Worm (Caenorhabditis elegans) whole organism, L1 larva: ENCODE data around the gene rsks-1.

Experiments
- C16A3.4 ChIP-seq: fragments of 150-350 bp; optimal IDR thresholded peaks from 2 replicates; lab custom pipeline; 2014; ENCODE audit warnings: missing biosample characterization, missing genetic modification characterization
- C34B4.2 ChIP-seq: sonication (generic microtip); optimal IDR thresholded peaks from 2 replicates; lab custom pipeline; 2017; ENCODE audit warnings: mild to moderate bottlenecking, missing genetic modification characterization, missing compliant biosample characterization
- aha-1 ChIP-seq: fragments of 150-350 bp; optimal IDR thresholded peaks from 2 replicates; lab custom pipeline; 2014; ENCODE audit warnings: missing biosample characterization, missing genetic modification characterization
- ama-1 ChIP-seq: fragments of 150-350 bp; optimal IDR thresholded peaks from 2 replicates; lab custom pipeline; 2014
- ceh-82 ChIP-seq, 3 experiments: fragments of 150-350 bp in 1 of 3; sonication (generic microtip) in 2 of 3; optimal IDR thresholded peaks; 2 replicates each; lab custom pipeline; 2014 to 2017; ENCODE audit warnings: missing biosample characterization in 3 of 3, missing genetic modification characterization in 3 of 3
- dpl-1 ChIP-seq, 3 experiments: fragments of 150-350 bp in 2 of 3; sonication (generic microtip) in 1 of 3; optimal IDR thresholded peaks; 2 replicates each; lab custom pipeline; 2014 to 2017; ENCODE audit warnings: missing biosample characterization in 3 of 3, missing genetic modification characterization in 3 of 3, missing genetic modification reagents in 3 of 3
- dsc-1 ChIP-seq: sonication (generic microtip); optimal IDR thresholded peaks from 2 replicates; lab custom pipeline; 2016; ENCODE audit warnings: mild to moderate bottlenecking, missing genetic modification characterization, missing compliant biosample characterization
- efl-1 ChIP-seq, 4 experiments: fragments of 150-350 bp; optimal IDR thresholded peaks in 3 of 4; peaks in 1 of 4; 1 replicate in 1 of 4; 2 replicates in 3 of 4; lab custom pipeline; 2014; ENCODE audit warnings: missing biosample characterization in 2 of 4, missing genetic modification characterization in 2 of 4, missing genetic modification reagents in 2 of 4
- egl-13 ChIP-seq: sonication (generic microtip); optimal IDR thresholded peaks from 2 replicates; lab custom pipeline; 2016; ENCODE audit warnings: missing genotype, missing genetic modification reagents, missing genetic modification characterization, missing compliant biosample characterization
- egl-27 ChIP-seq, 2 experiments: fragments of 150-350 bp in 1 of 2; sonication (generic microtip); optimal IDR thresholded peaks; 3 replicates each; lab custom pipeline; 2017 to 2018; ENCODE audit warnings: missing biosample characterization in 2 of 2, missing genetic modification characterization in 2 of 2, missing genetic modification reagents in 2 of 2
- fkh-10 ChIP-seq: sonication (generic microtip); optimal IDR thresholded peaks from 2 replicates; lab custom pipeline; 2017; ENCODE audit warnings: missing biosample characterization, missing genetic modification reagents, missing genetic modification characterization
- fkh-4 ChIP-seq: sonication (generic microtip); optimal IDR thresholded peaks from 2 replicates; lab custom pipeline; 2016; ENCODE audit warnings: missing compliant biosample characterization, missing genetic modification characterization, borderline replicate concordance
- fkh-8 ChIP-seq: sonication (generic microtip); optimal IDR thresholded peaks from 2 replicates; lab custom pipeline; 2016; ENCODE audit warnings: mild to moderate bottlenecking, missing genetic modification characterization, missing compliant biosample characterization
- grh-1 ChIP-seq: fragments of 200-800 bp; sonication (Bioruptor generic); IDR thresholded peaks from 2 replicates; pipeline ENCODE4 v1.3.6; 2022; ENCODE audit warnings: missing genetic modification reagents, missing genetic modification characterization, missing compliant biosample characterization
- isw-1 ChIP-seq: fragments of 200-800 bp; sonication (Bioruptor generic); IDR thresholded peaks from 2 replicates; pipeline ENCODE4 v1.3.6; 2022; ENCODE audit warnings: missing genetic modification characterization, missing compliant biosample characterization
- jun-1 ChIP-seq: fragments of 150-350 bp; optimal IDR thresholded peaks from 2 replicates; lab custom pipeline; 2014; ENCODE audit warnings: missing biosample characterization, missing genetic modification reagents, missing genetic modification characterization
- lin-35 ChIP-seq, 2 experiments: fragments of 150-350 bp; optimal IDR thresholded peaks; 2 replicates each; lab custom pipeline; 2014; ENCODE audit warnings: missing biosample characterization in 2 of 2, missing genetic modification characterization in 2 of 2, missing genetic modification reagents in 2 of 2
- lir-3 ChIP-seq: sonication (generic microtip); optimal IDR thresholded peaks from 2 replicates; lab custom pipeline; 2016; ENCODE audit warnings: mild to moderate bottlenecking, missing genetic modification characterization, moderate library complexity, missing compliant biosample characterization; ENCODE audit not compliant: poor library complexity
- lsy-2 ChIP-seq, 2 experiments: fragments of 150-350 bp; optimal IDR thresholded peaks; 2 replicates each; lab custom pipeline; 2014; ENCODE audit warnings: missing biosample characterization in 2 of 2, missing genetic modification characterization in 2 of 2
- mef-2 ChIP-seq: fragments of 150-350 bp; optimal IDR thresholded peaks from 2 replicates; lab custom pipeline; 2014; ENCODE audit warnings: missing biosample characterization, missing genetic modification characterization
- mep-1 ChIP-seq: fragments of 150-350 bp; optimal IDR thresholded peaks from 2 replicates; lab custom pipeline; 2014; ENCODE audit warnings: missing biosample characterization, missing genetic modification characterization
- nhr-12 ChIP-seq: sonication (generic microtip); optimal IDR thresholded peaks from 2 replicates; lab custom pipeline; 2017; ENCODE audit warnings: missing biosample characterization, missing genetic modification characterization
- nhr-19 ChIP-seq: fragments of 200-800 bp; sonication (Bioruptor generic); conservative IDR thresholded peaks from 2 replicates; pipeline ENCODE4 v1.3.6; 2022; ENCODE audit warnings: missing genetic modification characterization, missing compliant biosample characterization
- nhr-237 ChIP-seq: fragments of 150-350 bp; optimal IDR thresholded peaks from 2 replicates; lab custom pipeline; 2014; ENCODE audit warnings: missing biosample characterization, missing genetic modification characterization
- nhr-28 ChIP-seq: fragments of 150-350 bp; optimal IDR thresholded peaks from 2 replicates; lab custom pipeline; 2014; ENCODE audit warnings: missing biosample characterization, missing genetic modification characterization
- nhr-47 ChIP-seq: sonication (generic microtip); optimal IDR thresholded peaks from 2 replicates; lab custom pipeline; 2016; ENCODE audit warnings: mild to moderate bottlenecking, missing genetic modification characterization, moderate library complexity, missing compliant biosample characterization
- nhr-85 ChIP-seq: sonication (generic microtip); peaks from one replicate; lab custom pipeline; 2016; ENCODE audit warnings: missing genetic modification characterization, inconsistent platforms, missing compliant biosample characterization
- pag-3 ChIP-seq: sonication (generic microtip); optimal IDR thresholded peaks from 2 replicates; lab custom pipeline; 2017; ENCODE audit warnings: missing genetic modification characterization, mild to moderate bottlenecking, missing compliant biosample characterization, antibody characterized with exemption, borderline replicate concordance; ENCODE audit not compliant: insufficient read depth
- pax-3 ChIP-seq: fragments of 200-800 bp; sonication (Bioruptor generic); optimal IDR thresholded peaks from 2 replicates; lab custom pipeline; 2018; ENCODE audit warnings: mild to moderate bottlenecking, missing genetic modification characterization, moderate library complexity, missing compliant biosample characterization
- pqm-1 ChIP-seq: sonication (generic microtip); optimal IDR thresholded peaks from 3 replicates; lab custom pipeline; 2017; ENCODE audit warnings: missing biosample characterization, missing genetic modification characterization
- rnt-1 ChIP-seq: sonication (generic microtip); optimal IDR thresholded peaks from 2 replicates; lab custom pipeline; 2016; ENCODE audit warnings: mild to moderate bottlenecking, missing genetic modification characterization, moderate library complexity, missing compliant biosample characterization
- skn-1 ChIP-seq: fragments of 150-350 bp; optimal IDR thresholded peaks from 2 replicates; lab custom pipeline; 2014; ENCODE audit warnings: missing biosample characterization, missing genetic modification characterization
- snu-23 ChIP-seq: sonication (generic microtip); optimal IDR thresholded peaks from 2 replicates; lab custom pipeline; 2016; ENCODE audit warnings: missing genetic modification characterization, missing compliant biosample characterization
- sox-4 ChIP-seq: sonication (generic microtip); optimal IDR thresholded peaks from 2 replicates; lab custom pipeline; 2016; ENCODE audit warnings: missing genetic modification characterization, missing compliant biosample characterization
- swsn-7 ChIP-seq: sonication (generic microtip); optimal IDR thresholded peaks from 2 replicates; lab custom pipeline; 2016; ENCODE audit warnings: missing genetic modification characterization, missing compliant biosample characterization
- tbx-2 ChIP-seq: sonication (generic microtip); optimal IDR thresholded peaks from 2 replicates; lab custom pipeline; 2016; ENCODE audit warnings: missing genetic modification characterization, missing compliant biosample characterization
- unc-130 ChIP-seq: fragments of 150-350 bp; optimal IDR thresholded peaks from 2 replicates; lab custom pipeline; 2017; ENCODE audit warnings: missing biosample characterization, missing genetic modification characterization, inconsistent platforms
- unc-30 ChIP-seq: sonication (generic microtip); optimal IDR thresholded peaks from 2 replicates; lab custom pipeline; 2017; ENCODE audit warnings: missing biosample characterization, missing genetic modification characterization
- unc-86 ChIP-seq: sonication (generic microtip); optimal IDR thresholded peaks from 2 replicates; lab custom pipeline; 2016; ENCODE audit warnings: missing genetic modification characterization, missing compliant biosample characterization
- vab-15 ChIP-seq: sonication (generic microtip); optimal IDR thresholded peaks from 2 replicates; lab custom pipeline; 2017; ENCODE audit warnings: missing genotype, mild to moderate bottlenecking, missing genetic modification characterization, missing compliant biosample characterization
- xbp-1 ChIP-seq: sonication (generic microtip); optimal IDR thresholded peaks from 2 replicates; lab custom pipeline; 2016; ENCODE audit warnings: missing genetic modification characterization, missing compliant biosample characterization
- zip-4 ChIP-seq: fragments of 200-800 bp; sonication (Bioruptor generic); optimal IDR thresholded peaks from 2 replicates; lab custom pipeline; 2018; ENCODE audit warnings: mild to moderate bottlenecking, missing genetic modification characterization, moderate library complexity, missing compliant biosample characterization
- ztf-11 ChIP-seq, 2 experiments: sonication (generic microtip); optimal IDR thresholded peaks; 2 replicates each; lab custom pipeline; 2016 to 2017; ENCODE audit warnings: missing genetic modification characterization in 2 of 2, missing biosample characterization in 1 of 2, missing compliant biosample characterization in 1 of 2
- ztf-4 ChIP-seq: fragments of 150-350 bp; optimal IDR thresholded peaks from 2 replicates; lab custom pipeline; 2014; ENCODE audit warnings: missing biosample characterization, missing genetic modification characterization

Gene rsks-1

DNA sequence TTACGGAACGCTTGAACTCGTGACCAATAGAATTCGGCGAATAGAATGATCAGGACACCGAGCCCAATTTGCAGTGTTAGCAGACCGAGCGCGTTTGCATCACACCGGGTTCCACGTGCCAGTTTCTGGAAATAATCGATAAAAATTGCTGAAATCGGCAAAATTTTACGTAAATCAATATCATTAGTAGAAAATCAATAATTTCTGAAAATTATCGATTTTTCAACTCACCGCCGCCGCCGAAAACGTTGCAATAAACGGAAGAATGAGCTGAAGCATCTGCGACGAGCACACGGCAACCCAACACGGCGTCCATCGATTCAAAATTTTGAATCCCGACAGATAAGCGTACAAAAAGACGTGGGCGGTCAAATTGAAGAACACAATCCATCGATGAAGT lies 14.3 kb upstream of the rsks-1 start:
- TF ChIP-seq ama-1: no peak
- TF ChIP-seq rnt-1 (tag; lab: Kevin White, UChicago): peak; percentile 3

DNA sequence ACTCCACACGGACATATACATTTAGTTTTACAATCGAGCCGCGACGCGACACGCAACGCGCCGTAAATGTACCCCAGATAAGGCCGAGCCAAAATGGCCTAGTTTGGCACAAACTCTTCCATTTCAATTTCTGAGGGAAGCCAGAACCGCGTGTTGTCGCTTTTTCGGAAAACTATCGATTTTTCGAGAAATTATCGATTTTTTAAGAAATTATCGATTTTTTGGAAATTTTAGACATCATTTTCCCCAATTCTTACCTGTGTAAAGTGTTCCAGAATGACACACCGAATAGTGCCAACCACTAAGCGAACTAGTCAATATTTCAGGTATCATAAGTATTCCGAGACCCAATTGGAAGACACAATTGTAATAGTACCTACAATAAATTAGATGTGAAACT lies 13.5 kb upstream of the rsks-1 start:
- TF ChIP-seq pag-3 (tag; lab: Kevin White, UChicago) (no peak), egl-27 (tag; optimal IDR thresholded peaks at IDR 0.05; lab: Kevin White, UChicago) (no peak), zip-4 (no peak), aha-1 (tag; lab: Kevin White, UChicago) (no peak), fkh-8 (tag; lab: Kevin White, UChicago) (no peak), nhr-237 (tag; lab: Kevin White, UChicago) (no peak), dpl-1 (GFP tag; optimal IDR thresholded peaks at IDR 0.05; lab: Kevin White, UChicago) (no peak), mep-1 (tag; lab: Kevin White, UChicago) (no peak), pax-3 (tag; lab: Kevin White, UChicago) (no peak), grh-1 (GFP tag; lab: Robert Waterston, UW) (no peak), nhr-47 (tag; lab: Kevin White, UChicago) (no peak), sox-4 (tag; lab: Kevin White, UChicago) (no peak), ztf-11 (tag; optimal IDR thresholded peaks at IDR 0.05; lab: Kevin White, UChicago) (no peak), unc-30 (tag; lab: Kevin White, UChicago) (no peak)
- TF ChIP-seq, all 84 proteins: peak for 0

DNA sequence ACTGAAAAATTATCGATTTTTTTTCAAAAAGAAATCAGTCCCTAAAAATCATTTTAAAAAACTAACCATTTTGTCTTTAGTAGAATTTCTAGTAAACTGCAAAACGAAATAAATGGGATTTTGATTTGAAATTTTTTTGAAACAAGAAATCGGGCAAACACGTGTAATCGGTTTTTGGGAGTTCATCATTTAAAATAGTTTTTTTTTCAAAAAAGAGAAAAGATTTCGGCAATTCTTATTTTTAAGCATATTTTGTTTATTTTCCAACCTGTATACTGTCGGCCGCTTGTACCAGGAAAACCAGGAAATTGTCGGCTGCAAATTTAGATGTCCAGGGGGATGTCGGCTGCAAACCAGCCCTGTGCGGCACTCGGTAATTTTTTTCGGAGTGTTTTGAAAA lies 13.0 kb upstream of the rsks-1 start, which contains the start of gene elo-8:
Gene elo-8 (minus strand): TSS at position 101 of the 400 bp plus-strand sequence.
- TF ChIP-seq mef-2 (tag; lab: Kevin White, UChicago) (no peak), nhr-85 (tag; lab: Kevin White, UChicago) (no peak), ztf-4 (tag; lab: Kevin White, UChicago) (no peak), lir-3 (tag; lab: Kevin White, UChicago) (no peak), lin-35 (GFP tag; optimal IDR thresholded peaks at IDR 0.05; lab: Kevin White, UChicago) (no peak), unc-86 (no peak), swsn-7 (no peak), lsy-2 (tag; optimal IDR thresholded peaks at IDR 0.05; lab: Kevin White, UChicago) (no peak), ama-1 (no peak), pqm-1 (no peak), dsc-1 (no peak), fkh-4 (tag; lab: Kevin White, UChicago) (no peak), skn-1 (tag; lab: Kevin White, UChicago) (no peak), rnt-1 (tag; lab: Kevin White, UChicago) (no peak), vab-15 (tag; lab: Kevin White, UChicago) (no peak), nhr-12 (tag; lab: Kevin White, UChicago) (no peak), nhr-28 (no peak), unc-30 (tag; lab: Kevin White, UChicago) (no peak), egl-13 (tag; lab: Kevin White, UChicago) (no peak)

DNA sequence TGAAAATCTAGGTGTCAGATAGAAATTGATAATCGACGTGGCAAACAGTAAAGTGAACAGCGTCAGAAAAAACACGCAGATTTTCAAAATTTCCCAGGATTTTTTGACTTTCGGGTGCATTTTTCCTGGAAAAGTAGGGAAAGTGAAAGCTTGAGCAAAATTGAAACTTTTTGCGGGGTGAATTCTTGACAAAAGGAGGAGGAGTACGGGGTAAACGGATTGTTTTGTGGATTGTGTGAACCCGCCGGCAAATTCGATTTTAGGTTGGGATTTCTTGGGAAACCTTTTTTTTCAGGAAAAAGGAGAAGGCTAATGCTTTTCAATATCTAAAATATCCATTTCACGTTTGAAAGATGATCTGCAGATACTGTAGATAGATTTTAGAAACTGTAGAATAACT lies 10.2 kb upstream of the rsks-1 start, which contains the start of gene Y47D3A.34:
Gene Y47D3A.34 (minus strand): TSS at position 120 of the 400 bp plus-strand sequence.
- no peak for TF ChIP-seq efl-1 (optimal IDR thresholded peaks at IDR 0.05; lab: Kevin White, UChicago)
- TF ChIP-seq efl-1 (GFP tag; optimal IDR thresholded peaks at IDR 0.05 in 1 of 2; lab: Kevin White, UChicago): peak in 1 of 2 experiments; percentile 78
- peak; percentile 47 for TF ChIP-seq fkh-10 (GFP tag; lab: Kevin White, UChicago)
- no peak for TF ChIP-seq jun-1 (tag; lab: Kevin White, UChicago)

DNA sequence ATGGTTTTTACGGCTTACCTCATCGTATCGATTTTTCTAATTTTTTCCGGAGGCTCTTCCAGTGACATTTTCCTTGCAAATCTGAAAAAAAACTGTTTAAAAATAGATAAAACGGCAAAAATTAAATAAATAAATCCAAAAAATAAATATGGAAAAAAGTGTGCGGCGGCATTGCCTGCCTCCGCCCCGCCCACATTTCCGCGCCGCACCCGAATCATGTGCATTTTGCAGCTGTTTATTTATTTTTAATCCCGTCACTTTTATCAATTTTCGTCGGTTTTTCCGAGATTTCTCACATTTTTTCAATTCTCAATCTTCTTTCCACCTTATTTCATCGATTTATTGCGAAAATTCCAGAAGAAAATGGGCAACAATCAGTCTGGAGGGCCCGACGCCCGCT lies 8.1 kb upstream of the rsks-1 start, which contains the start of the genes Y47D3A.14 and aakb-2:
Gene Y47D3A.14 (minus strand): TSS at position 81 of the 400 bp plus-strand sequence.
Gene aakb-2 (plus strand): TSS at position 356 of the 400 bp plus-strand sequence.
- TF ChIP-seq skn-1 (tag; lab: Kevin White, UChicago) (peak; percentile 66), mep-1 (tag; lab: Kevin White, UChicago) (peak; percentile 60), snu-23 (GFP tag; lab: Kevin White, UChicago) (peak; percentile 77), C16A3.4 (peak; percentile 62), nhr-19 (GFP tag; lab: Robert Waterston, UW) (peak; percentile 50), ceh-82 (tag; optimal IDR thresholded peaks at IDR 0.05; lab: Kevin White, UChicago) (peak; percentile 14 to 56 (median 33)), xbp-1 (tag; lab: Kevin White, UChicago) (peak; percentile 55), tbx-2 (peak; percentile 52), dsc-1 (peak; percentile 28), lin-35 (GFP tag; optimal IDR thresholded peaks at IDR 0.05; lab: Kevin White, UChicago) (peak; percentile 38 to 55), pax-3 (tag; lab: Kevin White, UChicago) (no peak), dpl-1 (GFP tag; optimal IDR thresholded peaks at IDR 0.05; lab: Kevin White, UChicago) (peak; percentile 16 to 65 (median 39)), unc-130 (tag; lab: Kevin White, UChicago) (peak; percentile 87), lsy-2 (tag; optimal IDR thresholded peaks at IDR 0.05; lab: Kevin White, UChicago) (peak; percentile 63 to 66), isw-1 (GFP tag; lab: Robert Waterston, UW) (no peak), C34B4.2 (tag; lab: Kevin White, UChicago) (no peak), ztf-11 (tag; optimal IDR thresholded peaks at IDR 0.05; lab: Kevin White, UChicago) (no peak), vab-15 (tag; lab: Kevin White, UChicago) (no peak)
